Worm (Caenorhabditis elegans) whole organism, midembryonic: Measurements from ENCODE around the gene gur-3.

Experiments
- T22C8.4 ChIP-seq: fragments of 200-800 bp; sonication (Bioruptor generic); IDR thresholded peaks from 2 replicates; pipeline ENCODE4 v1.3.6; 2022; ENCODE audit warnings: missing genetic modification characterization, missing compliant biosample characterization
- cog-1 ChIP-seq: sonication (generic microtip); optimal IDR thresholded peaks from 2 replicates; lab custom pipeline; 2016; ENCODE audit warnings: missing genetic modification characterization, missing compliant biosample characterization
- flt-1 ChIP-seq: fragments of 200-800 bp; sonication (Bioruptor generic); IDR thresholded peaks from 2 replicates; pipeline ENCODE4 v1.3.6; 2022; ENCODE audit warnings: missing genetic modification characterization, missing compliant biosample characterization
- klf-2 ChIP-seq: fragments of 200-800 bp; sonication (Bioruptor generic); conservative IDR thresholded peaks from 2 replicates; pipeline ENCODE4 v1.3.6; 2022; ENCODE audit warnings: missing genetic modification reagents, missing genetic modification characterization, missing compliant biosample characterization
- med-1 ChIP-seq: sonication (generic microtip); optimal IDR thresholded peaks from 2 replicates; lab custom pipeline; 2017; ENCODE audit warnings: missing genetic modification characterization, mild to moderate bottlenecking, missing compliant biosample characterization, antibody characterized with exemption, missing genetic modification reagents; ENCODE audit not compliant: insufficient read depth
- ref-1 ChIP-seq: fragments of 200-800 bp; sonication (Bioruptor generic); conservative IDR thresholded peaks from 2 replicates; pipeline ENCODE4 v1.3.6; 2022; ENCODE audit warnings: missing genetic modification reagents, missing genetic modification characterization, missing compliant biosample characterization
- ztf-23 ChIP-seq: fragments of 200-800 bp; sonication (Bioruptor generic); IDR thresholded peaks from 2 replicates; pipeline ENCODE4 v1.3.6; 2022; ENCODE audit warnings: missing genetic modification reagents, missing genetic modification characterization, missing compliant biosample characterization
- ztf-29 ChIP-seq: fragments of 200-800 bp; sonication (Bioruptor generic); IDR thresholded peaks from 2 replicates; pipeline ENCODE4 v1.3.6; 2022; ENCODE audit warnings: missing genetic modification reagents, missing genetic modification characterization, missing compliant biosample characterization

ce11 chrX:10422714-10423113, 16.6 kb upstream of the gur-3 start:
- TF ChIP-seq ref-1 (GFP tag; lab: Robert Waterston, UW): no peak
- TF ChIP-seq ztf-23 (GFP tag; lab: Robert Waterston, UW): no peak
- TF ChIP-seq flt-1 (GFP tag; lab: Robert Waterston, UW): no peak
- TF ChIP-seq med-1: no peak
- TF ChIP-seq ztf-29 (GFP tag; lab: Robert Waterston, UW): no peak
- TF ChIP-seq cog-1 (tag; lab: Kevin White, UChicago): no peak
- no peak for TF ChIP-seq klf-2 (GFP tag; lab: Robert Waterston, UW)
- TF ChIP-seq T22C8.4 (GFP tag; lab: Robert Waterston, UW): no peak
